Worm (Caenorhabditis elegans): ENCODE measurements around the gene gst-41.

The gst-41 gene

DNA sequence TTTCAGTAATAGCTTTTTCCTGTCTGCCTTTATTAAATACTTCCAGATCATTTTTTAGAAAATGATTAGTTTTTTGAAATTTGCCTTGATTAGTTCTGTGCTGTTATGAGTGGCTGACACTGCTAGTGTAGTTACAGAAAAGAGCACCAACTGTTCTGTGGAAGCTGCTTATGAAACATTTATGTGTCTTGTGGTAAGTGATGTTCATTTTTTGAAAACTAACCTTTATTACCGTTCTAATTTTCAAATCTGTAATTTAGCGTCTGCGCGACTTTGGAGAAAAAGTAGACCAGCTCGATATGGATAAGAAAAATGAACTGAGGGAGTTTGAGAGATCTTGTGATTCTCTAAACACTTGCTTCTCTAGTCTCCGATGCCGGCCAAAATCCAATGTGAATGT is 29.5 kb downstream of the gst-41 start, which contains the start of gene srj-14:
srj-14 (plus strand) TSS at position 131 of the 400 bp plus-strand sequence.
- TF ChIP-seq hrde-1 (tag; optimal IDR thresholded peaks at IDR 0.05; ENCODE audit: borderline replicate concordance) (no peak), ceh-40 (GFP tag; IDR thresholded peaks at IDR 0.05) (no peak), die-1 (tag; optimal IDR thresholded peaks at IDR 0.05) (no peak), Y56A3A.18 (GFP tag; IDR thresholded peaks at IDR 0.05) (no peak), fkh-3 (tag; optimal IDR thresholded peaks at IDR 0.05) (no peak), F33H1.4 (GFP tag; IDR thresholded peaks at IDR 0.05) (no peak), ama-1 (optimal IDR thresholded peaks at IDR 0.05) (no peak), ama-1 (GFP tag; optimal IDR thresholded peaks at IDR 0.05) (no peak), Y53F4B.3 (GFP tag; IDR thresholded peaks at IDR 0.05) (no peak), F22D6.2 (tag; optimal IDR thresholded peaks at IDR 0.05) (no peak), F23B12.7 (tag; optimal IDR thresholded peaks at IDR 0.05; ENCODE audit: insufficient read depth) (no peak)

ce11 chrV:7364951-7365350 is 34.2 kb downstream of the gst-41 start, which contains the start of gene exc-13:
Gene exc-13, plus strand, starts transcription at chrV:7365251.
- no peak for TF ChIP-seq rcor-1 (GFP tag; IDR thresholded peaks at IDR 0.05)
- TF ChIP-seq attf-3 (GFP tag; conservative IDR thresholded peaks at IDR 0.05) = no peak
- TF ChIP-seq ceh-58 (GFP tag; IDR thresholded peaks at IDR 0.05) = no peak
- no peak for TF ChIP-seq tbp1 (GFP tag; optimal IDR thresholded peaks at IDR 0.05)
- TF ChIP-seq lag-1 (GFP tag; IDR thresholded peaks at IDR 0.05) = no peak
- no peak for TF ChIP-seq Y67H2A.10 (GFP tag; conservative IDR thresholded peaks at IDR 0.05)
- no peak for TF ChIP-seq let-607 (tag; optimal IDR thresholded peaks at IDR 0.05)
- no peak for TF ChIP-seq nfya-1 (tag; optimal IDR thresholded peaks at IDR 0.05; ENCODE audit: borderline replicate concordance, insufficient read depth)
- TF ChIP-seq mel-28 (tag; optimal IDR thresholded peaks at IDR 0.05; ENCODE audit: borderline replicate concordance) = no peak

- TF ChIP-seq nhr-80 (tag; optimal IDR thresholded peaks at IDR 0.05) (peak; percentile 59), nhr-179 (tag; optimal IDR thresholded peaks at IDR 0.05) (no peak), dpl-1 (GFP tag; optimal IDR thresholded peaks at IDR 0.05) (no peak), ceh-40 (GFP tag; IDR thresholded peaks at IDR 0.05) (no peak), attf-6 (GFP tag; IDR thresholded peaks at IDR 0.05) (no peak)
These were observed 35.0 kb downstream of the gst-41 start, which contains the start of gene cyp-35A2 for ce11 chrV:7364059-7364458. Gene cyp-35A2, minus strand, starts transcription at chrV:7364182.

DNA sequence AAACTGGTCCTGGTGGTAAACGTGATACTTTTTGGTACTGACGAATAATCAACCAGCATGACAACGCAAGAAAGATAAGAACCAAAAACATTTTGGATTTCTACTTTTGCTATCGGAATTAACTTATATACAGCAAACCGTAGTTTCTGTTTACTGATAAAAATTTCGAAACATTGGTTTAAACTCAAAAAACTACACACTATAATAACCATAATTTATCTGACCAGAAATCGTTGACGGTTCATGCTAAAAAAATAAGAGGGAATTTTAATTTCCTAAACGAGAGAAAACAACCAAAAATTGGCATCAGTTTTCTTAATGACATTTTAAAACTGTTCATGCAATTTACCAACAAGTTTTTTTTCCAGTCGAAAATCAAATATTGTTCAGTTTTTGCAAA is 37.4 kb downstream of the gst-41 start, which contains the start of gene cyp-35A1:
cyp-35A1 (minus strand) TSS at position 101 of the 400 bp plus-strand sequence.
- TF ChIP-seq egl-18 (GFP tag; IDR thresholded peaks at IDR 0.05) (no peak), hmg-20 (GFP tag; IDR thresholded peaks at IDR 0.05) (no peak), Y95B8A.8 (GFP tag; IDR thresholded peaks at IDR 0.05) (no peak), mel-28 (tag; optimal IDR thresholded peaks at IDR 0.05; ENCODE audit: borderline replicate concordance) (no peak)

DNA sequence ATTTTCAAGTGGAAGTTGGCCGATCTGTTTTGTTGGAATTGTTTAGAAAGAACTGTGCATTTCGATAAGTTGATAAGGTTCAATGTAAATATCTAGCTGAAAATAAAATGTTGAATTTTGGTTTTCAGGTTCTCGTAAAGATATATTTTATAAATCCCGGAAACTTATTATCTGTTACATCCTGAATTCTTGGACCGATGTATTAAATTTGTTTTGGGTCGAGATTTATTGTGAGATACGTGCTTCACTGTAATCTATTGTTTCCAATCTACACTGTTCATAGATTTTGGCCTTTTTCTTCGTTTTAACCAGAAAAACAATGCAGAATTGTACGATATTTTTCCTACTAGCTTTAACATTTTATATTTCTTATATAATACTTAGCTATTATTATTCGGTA is 42.0 kb downstream of the gst-41 start, which contains the start of gene C03G6.6:
C03G6.6 (plus strand) TSS at position 301 of the 400 bp plus-strand sequence.
- TF ChIP-seq F39B2.1 (GFP tag; IDR thresholded peaks at IDR 0.05) (no peak), ccch-3 (GFP tag; optimal IDR thresholded peaks at IDR 0.05) (no peak), F10E7.11 (tag; optimal IDR thresholded peaks at IDR 0.05) (no peak), Y67H2A.10 (GFP tag; conservative IDR thresholded peaks at IDR 0.05) (no peak), chd-7 (tag; optimal IDR thresholded peaks at IDR 0.05) (no peak), aptf-3 (GFP tag; IDR thresholded peaks at IDR 0.05) (no peak), ztf-28 (GFP tag; IDR thresholded peaks at IDR 0.05) (no peak), ceh-79 (tag; optimal IDR thresholded peaks at IDR 0.05) (no peak), F37B4.10 (GFP tag; IDR thresholded peaks at IDR 0.05) (no peak), cebp-2 (GFP tag; IDR thresholded peaks at IDR 0.05) (no peak)
